Fruit fly (Drosophila melanogaster) whole organism, embryonic: ENCODE data around the gene CG9717.

ENCODE experiments used
- Atf-2 ChIP-seq: fragments of 200-800 bp; sonication (Bioruptor generic); optimal IDR thresholded peaks from 2 replicates; lab custom pipeline; 2016; ENCODE audit warnings: missing biosample characterization, missing genetic modification characterization
- Atf3 ChIP-seq: fragments of 200-800 bp; sonication (Bioruptor generic); optimal IDR thresholded peaks from 3 replicates; lab custom pipeline; 2016; ENCODE audit warnings: missing biosample characterization, missing genetic modification characterization
- CG10321 ChIP-seq: fragments of 200-800 bp; sonication (Bioruptor generic); IDR thresholded peaks from 2 replicates; pipeline ENCODE4 v1.3.6; 2022; ENCODE audit warnings: missing biosample characterization, missing genetic modification characterization
- CG12659 ChIP-seq: fragments of 200-800 bp; sonication (Bioruptor generic); optimal IDR thresholded peaks from 3 replicates; lab custom pipeline; 2017; ENCODE audit warnings: mild to moderate bottlenecking, missing biosample characterization, missing genetic modification reagents, missing genetic modification characterization
- CG12744 ChIP-seq: fragments of 200-800 bp; sonication (Bioruptor generic); optimal IDR thresholded peaks from 2 replicates; lab custom pipeline; 2016; ENCODE audit warnings: missing biosample characterization, missing genetic modification characterization
- CG14441 ChIP-seq: fragments of 200-800 bp; sonication (Bioruptor generic); IDR thresholded peaks from 2 replicates; pipeline ENCODE4 v1.3.6; 2022; ENCODE audit warnings: missing biosample characterization, missing genetic modification characterization
- CG18011 ChIP-seq: fragments of 200-800 bp; sonication (Bioruptor generic); optimal IDR thresholded peaks from 2 replicates; lab custom pipeline; 2017; ENCODE audit warnings: missing biosample characterization, missing genetic modification characterization, mild to moderate bottlenecking, moderate library complexity, missing genotype
- CG2889 ChIP-seq: fragments of 200-800 bp; sonication (Bioruptor generic); IDR thresholded peaks from 3 replicates; pipeline ENCODE4 v1.3.6; 2022; ENCODE audit warnings: missing biosample characterization, missing genetic modification characterization
- CG30020 ChIP-seq: fragments of 200-800 bp; optimal IDR thresholded peaks from 2 replicates; lab custom pipeline; 2019; ENCODE audit warnings: missing biosample characterization, mild to moderate bottlenecking, missing genetic modification characterization, moderate library complexity
- CG3726 ChIP-seq: fragments of 200-800 bp; sonication (Bioruptor generic); IDR thresholded peaks from 3 replicates; pipeline ENCODE4, ENCODE4 v1.3.6; 2022; ENCODE audit warnings: missing biosample characterization, missing genetic modification characterization
- CG4282 ChIP-seq: fragments of 200-800 bp; sonication (Bioruptor generic); optimal IDR thresholded peaks from 2 replicates; lab custom pipeline; 2016; ENCODE audit warnings: missing biosample characterization, missing genetic modification characterization
- CG43689 ChIP-seq: fragments of 200-800 bp; sonication (Bioruptor generic); IDR thresholded peaks from 2 replicates; pipeline ENCODE4 v1.3.6; 2022; ENCODE audit warnings: missing biosample characterization, missing genetic modification characterization
- CG4854 ChIP-seq: fragments of 200-800 bp; sonication (Bioruptor generic); optimal IDR thresholded peaks from 2 replicates; lab custom pipeline; 2016; ENCODE audit warnings: missing biosample characterization, missing genetic modification characterization, inconsistent platforms
- CG7839 ChIP-seq: fragments of 200-800 bp; sonication (Bioruptor generic); optimal IDR thresholded peaks from 3 replicates; lab custom pipeline; 2018; ENCODE audit warnings: missing biosample characterization, mild to moderate bottlenecking, missing genetic modification characterization, moderate library complexity
- Dek ChIP-seq: fragments of 200-800 bp; sonication (Bioruptor generic); optimal IDR thresholded peaks from 3 replicates; lab custom pipeline; 2019; ENCODE audit warnings: missing biosample characterization, mild to moderate bottlenecking, missing genetic modification characterization, moderate library complexity
- Dip2 ChIP-seq: fragments of 200-800 bp; sonication (Bioruptor generic); IDR thresholded peaks from 2 replicates; pipeline ENCODE4 v1.3.6; 2022; ENCODE audit warnings: missing biosample characterization, missing genetic modification characterization
- Dll ChIP-seq: fragments of 200-800 bp; sonication (Bioruptor generic); IDR thresholded peaks from 4 replicates; pipeline ENCODE4 v1.3.6; 2022; ENCODE audit warnings: missing biosample characterization, missing genetic modification characterization; ENCODE audit not compliant: partially characterized antibody
- Dp ChIP-seq: fragments of 200-800 bp; sonication (Bioruptor generic); optimal IDR thresholded peaks from 2 replicates; lab custom pipeline; 2018; ENCODE audit warnings: missing biosample characterization, mild to moderate bottlenecking, missing genetic modification characterization, moderate library complexity
- Fer3 ChIP-seq: fragments of 200-800 bp; sonication (Bioruptor generic); optimal IDR thresholded peaks from 2 replicates; lab custom pipeline; 2018; ENCODE audit warnings: missing biosample characterization, mild to moderate bottlenecking, missing genetic modification characterization, moderate library complexity
- HLH3B ChIP-seq: fragments of 200-800 bp; sonication (Bioruptor generic); IDR thresholded peaks from 2 replicates; pipeline ENCODE4 v1.3.6; 2022; ENCODE audit warnings: missing biosample characterization, missing genetic modification characterization
- HmgD ChIP-seq: fragments of 200-800 bp; sonication (Bioruptor generic); optimal IDR thresholded peaks from 3 replicates; lab custom pipeline; 2016; ENCODE audit warnings: missing biosample characterization, missing genetic modification characterization
- Hsf ChIP-seq: fragments of 200-800 bp; sonication (Bioruptor generic); optimal IDR thresholded peaks from 3 replicates; lab custom pipeline; 2016; ENCODE audit warnings: missing biosample characterization, missing genetic modification characterization
- Mad ChIP-seq: fragments of 200-800 bp; sonication (Bioruptor generic); optimal IDR thresholded peaks from 2 replicates; lab custom pipeline; 2016; ENCODE audit warnings: missing biosample characterization, missing genetic modification characterization
- Med ChIP-seq: fragments of 200-800 bp; sonication (Bioruptor generic); peaks from one replicate; lab custom pipeline; 2016; ENCODE audit warnings: missing biosample characterization, missing genetic modification characterization, mild to moderate bottlenecking, inconsistent platforms, moderate library complexity
- Oaz ChIP-seq: fragments of 200-800 bp; sonication (Bioruptor generic); IDR thresholded peaks from 2 replicates; pipeline ENCODE4 v1.3.6; 2022; ENCODE audit warnings: missing biosample characterization, missing genetic modification characterization
- Sry-δ ChIP-seq: fragments of 200-800 bp; sonication (Bioruptor generic); optimal IDR thresholded peaks from 2 replicates; lab custom pipeline; 2016; ENCODE audit warnings: missing biosample characterization, missing genetic modification characterization
- abd-A ChIP-seq: fragments of 200-800 bp; sonication (Bioruptor generic); optimal IDR thresholded peaks from 3 replicates; lab custom pipeline; 2019; ENCODE audit warnings: missing biosample characterization, mild to moderate bottlenecking, missing genetic modification characterization, moderate library complexity
- ara ChIP-seq: fragments of 200-800 bp; sonication (Bioruptor generic); IDR thresholded peaks from 2 replicates; pipeline ENCODE4 v1.3.6; 2022; ENCODE audit warnings: missing biosample characterization, missing genetic modification characterization
- cad ChIP-seq: fragments of >200 bp; optimal IDR thresholded peaks from 2 replicates; lab custom pipeline; 2017; ENCODE audit warnings: missing biosample characterization, missing genetic modification characterization
- cato ChIP-seq: fragments of 200-800 bp; sonication (Bioruptor generic); optimal IDR thresholded peaks from 2 replicates; lab custom pipeline; 2016; ENCODE audit warnings: missing biosample characterization, missing genetic modification characterization, borderline replicate concordance
- cg ChIP-seq: fragments of 200-800 bp; sonication (Bioruptor generic); optimal IDR thresholded peaks from 3 replicates; lab custom pipeline; 2019; ENCODE audit warnings: missing biosample characterization, mild to moderate bottlenecking, missing genetic modification characterization, moderate library complexity
- chif ChIP-seq, 2 experiments: fragments of 200-800 bp; sonication (Bioruptor generic); optimal IDR thresholded peaks; 3 replicates each; lab custom pipeline; 2016; ENCODE audit warnings: missing biosample characterization in 2 of 2, missing genetic modification characterization in 2 of 2
- crol ChIP-seq: fragments of 200-800 bp; sonication (Bioruptor generic); IDR thresholded peaks from 2 replicates; pipeline ENCODE4 v1.3.6; 2022; ENCODE audit warnings: missing biosample characterization, missing genetic modification characterization
- cwo ChIP-seq: fragments of 200-800 bp; sonication (Bioruptor generic); optimal IDR thresholded peaks from 3 replicates; lab custom pipeline; 2017; ENCODE audit warnings: missing biosample characterization, missing genetic modification characterization, mild to moderate bottlenecking, moderate library complexity, missing genetic modification reagents
- ems ChIP-seq: fragments of 200-800 bp; sonication (Bioruptor generic); optimal IDR thresholded peaks from 3 replicates; lab custom pipeline; 2016; ENCODE audit warnings: missing biosample characterization, missing genetic modification characterization
- ewg ChIP-seq: fragments of 200-800 bp; sonication (Bioruptor generic); optimal IDR thresholded peaks from 3 replicates; lab custom pipeline; 2017; ENCODE audit warnings: mild to moderate bottlenecking, missing biosample characterization, missing genetic modification reagents, missing genetic modification characterization
- fu2 ChIP-seq: fragments of 200-800 bp; sonication (Bioruptor generic); optimal IDR thresholded peaks from 2 replicates; lab custom pipeline; 2016; ENCODE audit warnings: missing biosample characterization, missing genetic modification characterization
- gfzf ChIP-seq: fragments of 200-800 bp; sonication (Bioruptor generic); optimal IDR thresholded peaks from 2 replicates; lab custom pipeline; 2016; ENCODE audit warnings: missing biosample characterization, mild to moderate bottlenecking, missing genetic modification characterization, moderate library complexity
- knrl ChIP-seq: fragments of 200-800 bp; sonication (Bioruptor generic); IDR thresholded peaks from 3 replicates; pipeline ENCODE4 v1.3.6; 2022; ENCODE audit warnings: missing biosample characterization, missing genetic modification characterization; ENCODE audit not compliant: partially characterized antibody
- org-1 ChIP-seq: fragments of 200-800 bp; sonication (Bioruptor generic); optimal IDR thresholded peaks from 2 replicates; lab custom pipeline; 2017; ENCODE audit warnings: missing biosample characterization, missing genetic modification characterization
- pfk ChIP-seq: fragments of 200-800 bp; sonication (Bioruptor generic); optimal IDR thresholded peaks from 2 replicates; lab custom pipeline; 2018; ENCODE audit warnings: missing biosample characterization, mild to moderate bottlenecking, missing genetic modification characterization, moderate library complexity
- psq ChIP-seq: fragments of 200-800 bp; sonication (Bioruptor generic); optimal IDR thresholded peaks from 2 replicates; lab custom pipeline; 2017; ENCODE audit warnings: missing biosample characterization, missing genetic modification characterization
- row ChIP-seq: fragments of 200-800 bp; sonication (Bioruptor generic); IDR thresholded peaks from 3 replicates; pipeline ENCODE4 v1.3.6; 2022; ENCODE audit warnings: missing biosample characterization, missing genetic modification characterization
- sens-2 ChIP-seq: fragments of 200-800 bp; sonication (Bioruptor generic); IDR thresholded peaks from 2 replicates; pipeline ENCODE4 v1.3.6; 2022; ENCODE audit warnings: missing biosample characterization, missing genetic modification characterization
- seq ChIP-seq: fragments of 200-800 bp; sonication (Bioruptor generic); IDR thresholded peaks from 2 replicates; pipeline ENCODE4 v1.3.6; 2022; ENCODE audit warnings: missing biosample characterization, missing genetic modification characterization
- so ChIP-seq: fragments of 200-800 bp; sonication (Bioruptor generic); IDR thresholded peaks from 3 replicates; pipeline ENCODE4 v1.3.6; 2022; ENCODE audit warnings: missing biosample characterization, missing genetic modification characterization
- tna ChIP-seq: fragments of 200-800 bp; sonication (Bioruptor generic); IDR thresholded peaks from 2 replicates; pipeline ENCODE4 v1.3.6; 2022; ENCODE audit warnings: missing biosample characterization, missing genetic modification characterization; ENCODE audit not compliant: partially characterized antibody
- trh ChIP-seq: fragments of 200-800 bp; sonication (Bioruptor generic); optimal IDR thresholded peaks from 2 replicates; lab custom pipeline; 2016; ENCODE audit warnings: missing biosample characterization, missing genetic modification characterization
- vfl ChIP-seq: fragments of 200-800 bp; sonication (Bioruptor generic); optimal IDR thresholded peaks from 2 replicates; lab custom pipeline; 2016; ENCODE audit warnings: missing biosample characterization, missing genetic modification characterization
- vvl ChIP-seq: fragments of 200-800 bp; sonication (Bioruptor generic); IDR thresholded peaks from 2 replicates; pipeline ENCODE4 v1.3.6; 2022; ENCODE audit warnings: missing biosample characterization, missing genetic modification characterization
- z ChIP-seq: fragments of 200-800 bp; sonication (Bioruptor generic); IDR thresholded peaks from 3 replicates; pipeline ENCODE4 v1.3.6; 2022; ENCODE audit warnings: missing biosample characterization, missing genetic modification characterization

The CG9717 gene

dm6 chr3R:30540196-30540595 is 46.9 kb downstream of the CG9717 start (continued):
- no peak for TF ChIP-seq Dll (GFP tag; lab: Robert Waterston, UW)
- peak; percentile 92 for TF ChIP-seq CG4282 (GFP tag; lab: Kevin White, UChicago)
- TF ChIP-seq pfk (GFP tag; lab: Kevin White, UChicago): peak; percentile 30
- 0 out of 2 replicates have a peak, but pooled peaks have one; percentile 17 for TF ChIP-seq crol (GFP tag; lab: Robert Waterston, UW)
- peak; percentile 93 for TF ChIP-seq org-1
- peak; percentile 92 for TF ChIP-seq seq (GFP tag; lab: Robert Waterston, UW)
- TF ChIP-seq ems (GFP tag; lab: Kevin White, UChicago): peak; percentile 94
- TF ChIP-seq Dek (tag; lab: Kevin White, UChicago): peak; percentile 92
- TF ChIP-seq Sry-δ (GFP tag; lab: Kevin White, UChicago): peak; percentile 66
- TF ChIP-seq cg (GFP tag; lab: Kevin White, UChicago): no peak
- peak; percentile 93 for TF ChIP-seq Hsf
- peak; percentile 95 for TF ChIP-seq CG7839 (tag; lab: Kevin White, UChicago)
- peak; percentile 82 for TF ChIP-seq abd-A (tag; lab: Kevin White, UChicago)
- peak; percentile 88 for TF ChIP-seq cwo (GFP tag; lab: Kevin White, UChicago)
- TF ChIP-seq fu2: peak; percentile 90
- peak; percentile 88 for TF ChIP-seq Mad (GFP tag; lab: Kevin White, UChicago)
- TF ChIP-seq ara: peak; percentile 90
- TF ChIP-seq HLH3B: peak; percentile 95
- peak; percentile 91 to 92 for TF ChIP-seq chif (GFP tag; optimal IDR thresholded peaks at IDR 0.05; lab: Kevin White, UChicago)
- TF ChIP-seq Atf3: peak; percentile 87
- peak; percentile 8 for TF ChIP-seq gfzf (GFP tag; lab: Kevin White, UChicago)
- TF ChIP-seq tna: no peak
- TF ChIP-seq knrl (GFP tag; lab: Robert Waterston, UW): no peak
- peak; percentile 87 for TF ChIP-seq CG4854 (GFP tag; lab: Kevin White, UChicago)
- peak; percentile 79 for TF ChIP-seq cato (GFP tag; lab: Kevin White, UChicago)
- TF ChIP-seq CG18011 (GFP tag; lab: Kevin White, UChicago): peak; percentile 69
- no peak for TF ChIP-seq Dp (GFP tag; lab: Kevin White, UChicago)
- TF ChIP-seq so (GFP tag; lab: Robert Waterston, UW): peak; percentile 93
- peak; percentile 90 for TF ChIP-seq CG2889
- peak; percentile 69 for TF ChIP-seq trh (GFP tag; lab: Kevin White, UChicago)
- peak; percentile 95 for TF ChIP-seq Fer3 (tag; lab: Kevin White, UChicago)
- peak; percentile 99 for TF ChIP-seq Med (GFP tag; lab: Kevin White, UChicago)
- peak; percentile 89 for TF ChIP-seq vfl
- TF ChIP-seq Dip2 (GFP tag; lab: Robert Waterston, UW): no peak
- peak; percentile 96 for TF ChIP-seq vvl (GFP tag; lab: Robert Waterston, UW)
- TF ChIP-seq sens-2 (GFP tag; lab: Robert Waterston, UW): peak; percentile 86
- TF ChIP-seq z (GFP tag; lab: Robert Waterston, UW): peak; percentile 60; the same call in 2 of the 3 replicates
- TF ChIP-seq CG43689 (GFP tag; lab: Robert Waterston, UW): peak; percentile 80
- TF ChIP-seq Oaz (GFP tag; lab: Robert Waterston, UW): peak; percentile 88
- peak; percentile 89 for TF ChIP-seq CG12744 (GFP tag; lab: Kevin White, UChicago)
- peak; percentile 69 for TF ChIP-seq psq (GFP tag; lab: Kevin White, UChicago)
- no peak for TF ChIP-seq CG30020
- peak; percentile 95 for TF ChIP-seq CG14441 (GFP tag; lab: Robert Waterston, UW)
- TF ChIP-seq HmgD: peak; percentile 87
- TF ChIP-seq CG10321 (GFP tag; lab: Robert Waterston, UW): peak; percentile 71; the same call in 1 of the 2 replicates
- TF ChIP-seq cad: no peak
- peak; percentile 93 for TF ChIP-seq row
- peak; percentile 93 for TF ChIP-seq CG12659 (GFP tag; lab: Kevin White, UChicago)
- TF ChIP-seq Atf-2 (GFP tag; lab: Kevin White, UChicago): peak; percentile 87
- peak; percentile 87 for TF ChIP-seq CG3726 (GFP tag; lab: Robert Waterston, UW)
- TF ChIP-seq ewg (GFP tag; lab: Kevin White, UChicago): peak; percentile 80
